Worm (Caenorhabditis elegans): Measurements from ENCODE around the gene hil-3.

ce11 chrX:8123194-8123593, 35.8 kb upstream of the hil-3 start, which contains the start of gene C02B8.12:
- TF ChIP-seq flt-1 (GFP tag; IDR thresholded peaks at IDR 0.05) (no peak), T22C8.4 (GFP tag; IDR thresholded peaks at IDR 0.05) (no peak)

Data from whole organism, midembryonic.